Worm (Caenorhabditis elegans) whole organism, midembryonic: Measurements from ENCODE around the gene pitp-1.
A peak's percentile ranks its signal among the peaks of the same experiment; 100 is the strongest.

Experiments used
- T22C8.4 ChIP-seq: fragments of 200-800 bp; sonication (Bioruptor generic); IDR thresholded peaks from 2 replicates; pipeline ENCODE4 v1.3.6; 2022; ENCODE audit warnings: missing genetic modification characterization, missing compliant biosample characterization
- cog-1 ChIP-seq: sonication (generic microtip); optimal IDR thresholded peaks from 2 replicates; lab custom pipeline; 2016; ENCODE audit warnings: missing genetic modification characterization, missing compliant biosample characterization
- flt-1 ChIP-seq: fragments of 200-800 bp; sonication (Bioruptor generic); IDR thresholded peaks from 2 replicates; pipeline ENCODE4 v1.3.6; 2022; ENCODE audit warnings: missing genetic modification characterization, missing compliant biosample characterization
- klf-2 ChIP-seq: fragments of 200-800 bp; sonication (Bioruptor generic); conservative IDR thresholded peaks from 2 replicates; pipeline ENCODE4 v1.3.6; 2022; ENCODE audit warnings: missing genetic modification reagents, missing genetic modification characterization, missing compliant biosample characterization
- med-1 ChIP-seq: sonication (generic microtip); optimal IDR thresholded peaks from 2 replicates; lab custom pipeline; 2017; ENCODE audit warnings: missing genetic modification characterization, mild to moderate bottlenecking, missing compliant biosample characterization, antibody characterized with exemption, missing genetic modification reagents; ENCODE audit not compliant: insufficient read depth
- ref-1 ChIP-seq: fragments of 200-800 bp; sonication (Bioruptor generic); conservative IDR thresholded peaks from 2 replicates; pipeline ENCODE4 v1.3.6; 2022; ENCODE audit warnings: missing genetic modification reagents, missing genetic modification characterization, missing compliant biosample characterization
- tab-1 ChIP-seq: fragments of 200-800 bp; sonication (Bioruptor generic); IDR thresholded peaks from 2 replicates; pipeline ENCODE4 v1.3.6; 2022; ENCODE audit warnings: missing genetic modification characterization, missing compliant biosample characterization
- ztf-23 ChIP-seq: fragments of 200-800 bp; sonication (Bioruptor generic); IDR thresholded peaks from 2 replicates; pipeline ENCODE4 v1.3.6; 2022; ENCODE audit warnings: missing genetic modification reagents, missing genetic modification characterization, missing compliant biosample characterization
- ztf-29 ChIP-seq: fragments of 200-800 bp; sonication (Bioruptor generic); IDR thresholded peaks from 2 replicates; pipeline ENCODE4 v1.3.6; 2022; ENCODE audit warnings: missing genetic modification reagents, missing genetic modification characterization, missing compliant biosample characterization

The pitp-1 gene

DNA sequence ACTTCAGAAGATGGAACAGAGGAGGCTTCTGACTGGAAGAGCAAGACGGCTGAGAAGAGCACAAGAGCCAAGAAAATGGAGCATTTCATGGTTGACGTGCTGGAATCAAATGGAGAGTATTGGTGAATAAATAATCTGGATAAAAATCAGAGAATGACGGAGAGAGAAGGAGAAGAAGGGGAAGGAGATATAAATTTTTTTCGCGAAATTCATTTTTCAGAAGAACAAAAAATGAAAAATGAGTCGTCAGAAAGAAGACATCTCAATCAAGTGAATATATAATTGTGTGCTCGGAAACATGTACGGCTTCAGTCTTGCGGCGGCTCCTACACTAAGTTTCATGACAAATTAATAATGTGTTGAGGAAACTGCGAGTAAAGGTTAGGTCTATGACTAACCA, 20.2 kb upstream of the pitp-1 start, which contains the start of gene C54C6.5:
Gene C54C6.5 (minus strand): TSS at position 101 of the 400 bp plus-strand sequence.
- TF ChIP-seq ztf-29 (no peak), med-1 (GFP tag; lab: Kevin White, UChicago) (no peak), T22C8.4 (GFP tag; lab: Robert Waterston, UW) (no peak)

DNA sequence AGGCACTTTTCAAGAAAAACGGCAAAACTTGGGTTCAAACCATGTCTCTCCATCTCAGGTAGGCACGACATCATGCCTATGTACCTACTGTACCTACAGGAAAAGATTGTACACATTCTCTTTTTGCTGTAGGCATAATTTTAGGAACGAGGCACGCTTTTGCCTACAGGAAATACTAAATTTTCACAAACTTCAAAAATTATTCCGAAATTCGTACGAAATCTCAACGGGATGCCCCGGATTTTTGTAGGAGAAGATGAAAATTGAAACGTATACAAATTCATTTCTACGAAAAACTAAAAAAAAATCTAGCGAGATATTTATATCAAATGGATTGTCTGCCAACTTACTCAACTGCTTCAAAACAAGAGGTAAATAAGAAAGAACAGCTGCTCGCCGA, 18.4 kb upstream of the pitp-1 start, which contains the start of gene C54C6.11:
Gene C54C6.11 (plus strand): TSS at position 301 of the 400 bp plus-strand sequence.
- TF ChIP-seq med-1 (GFP tag; lab: Kevin White, UChicago) (no peak), ref-1 (GFP tag; lab: Robert Waterston, UW) (no peak), tab-1 (GFP tag; lab: Robert Waterston, UW) (no peak), flt-1 (GFP tag; lab: Robert Waterston, UW) (no peak), ztf-29 (no peak), T22C8.4 (GFP tag; lab: Robert Waterston, UW) (no peak), ztf-23 (GFP tag; lab: Robert Waterston, UW) (no peak), klf-2 (no peak), cog-1 (tag; lab: Kevin White, UChicago) (no peak)

DNA sequence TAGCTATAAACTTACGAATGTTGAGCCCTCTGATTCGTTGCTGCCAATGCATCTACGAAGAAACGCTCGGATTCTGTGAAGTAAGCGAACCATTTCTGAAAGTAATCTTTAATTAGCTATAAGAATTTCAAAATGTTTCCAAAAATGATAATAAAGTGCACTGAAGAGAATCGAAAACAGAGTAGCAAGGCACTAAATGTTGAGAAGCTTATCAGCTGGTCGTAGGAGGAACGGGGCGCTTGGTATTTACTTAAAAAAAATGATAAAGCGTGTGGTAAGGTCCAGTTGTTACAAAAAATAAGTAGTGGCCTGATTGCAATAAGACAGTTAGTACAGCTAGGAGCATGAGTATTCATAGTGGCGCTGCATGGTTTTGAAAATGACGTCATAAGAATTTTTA, 16.7 kb upstream of the pitp-1 start, which contains the start of gene C54C6.7:
Gene C54C6.7 (minus strand): TSS at position 101 of the 400 bp plus-strand sequence.
- TF ChIP-seq tab-1 (GFP tag; lab: Robert Waterston, UW) (no peak), T22C8.4 (GFP tag; lab: Robert Waterston, UW) (no peak), cog-1 (tag; lab: Kevin White, UChicago) (no peak), ref-1 (GFP tag; lab: Robert Waterston, UW) (no peak), klf-2 (no peak), ztf-29 (no peak), flt-1 (GFP tag; lab: Robert Waterston, UW) (no peak)

DNA sequence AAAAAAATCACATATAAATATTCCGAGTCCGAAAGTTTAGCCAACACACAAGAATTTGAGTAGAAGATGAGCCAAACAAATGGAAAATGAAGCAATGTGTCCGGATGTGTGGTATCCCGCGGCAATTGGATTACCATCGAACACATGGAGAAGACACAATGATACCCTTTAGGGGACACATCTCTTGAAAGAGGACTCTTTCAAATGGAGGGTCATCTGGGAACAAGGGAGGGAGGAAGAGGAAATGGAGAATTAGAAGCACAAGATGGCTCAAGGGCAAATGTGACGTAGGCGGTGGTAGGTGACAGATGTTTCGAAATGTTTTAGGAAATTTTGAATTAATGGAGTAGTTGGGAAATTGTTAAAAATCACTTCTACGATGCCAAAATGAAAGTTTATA, 13.5 kb upstream of the pitp-1 start:
- TF ChIP-seq tab-1 (GFP tag; lab: Robert Waterston, UW) (no peak), med-1 (GFP tag; lab: Kevin White, UChicago) (no peak), flt-1 (GFP tag; lab: Robert Waterston, UW) (peak; percentile 19; the same call in 1 of the 2 replicates), ztf-23 (GFP tag; lab: Robert Waterston, UW) (no peak), ztf-29 (no peak), cog-1 (tag; lab: Kevin White, UChicago) (peak; percentile 44), T22C8.4 (GFP tag; lab: Robert Waterston, UW) (no peak), ref-1 (GFP tag; lab: Robert Waterston, UW) (no peak), klf-2 (no peak)

DNA sequence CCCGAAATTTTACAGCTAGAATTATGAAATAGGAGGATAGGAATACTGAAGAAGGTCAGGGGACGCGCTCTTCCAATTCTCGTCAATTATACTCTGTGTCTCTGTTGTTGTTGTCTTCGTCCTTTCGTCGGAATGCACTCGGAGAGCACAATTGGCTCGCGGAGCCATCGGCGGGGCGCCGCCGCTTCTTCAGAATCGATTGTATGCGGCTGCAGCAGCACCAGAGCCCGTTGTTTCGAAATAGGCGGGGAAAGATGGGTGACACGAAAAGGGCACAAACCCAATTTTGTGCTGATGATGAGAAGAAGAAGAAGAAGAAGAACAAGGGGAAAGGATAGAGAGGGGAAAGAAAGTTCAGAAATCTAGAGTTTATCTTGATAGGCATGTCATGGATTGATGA, 12.5 kb upstream of the pitp-1 start:
- TF ChIP-seq ztf-23 (GFP tag; lab: Robert Waterston, UW) (no peak), cog-1 (tag; lab: Kevin White, UChicago) (no peak), med-1 (GFP tag; lab: Kevin White, UChicago) (no peak), tab-1 (GFP tag; lab: Robert Waterston, UW) (no peak), ztf-29 (no peak), T22C8.4 (GFP tag; lab: Robert Waterston, UW) (no peak), flt-1 (GFP tag; lab: Robert Waterston, UW) (no peak), ref-1 (GFP tag; lab: Robert Waterston, UW) (no peak), klf-2 (no peak)

DNA sequence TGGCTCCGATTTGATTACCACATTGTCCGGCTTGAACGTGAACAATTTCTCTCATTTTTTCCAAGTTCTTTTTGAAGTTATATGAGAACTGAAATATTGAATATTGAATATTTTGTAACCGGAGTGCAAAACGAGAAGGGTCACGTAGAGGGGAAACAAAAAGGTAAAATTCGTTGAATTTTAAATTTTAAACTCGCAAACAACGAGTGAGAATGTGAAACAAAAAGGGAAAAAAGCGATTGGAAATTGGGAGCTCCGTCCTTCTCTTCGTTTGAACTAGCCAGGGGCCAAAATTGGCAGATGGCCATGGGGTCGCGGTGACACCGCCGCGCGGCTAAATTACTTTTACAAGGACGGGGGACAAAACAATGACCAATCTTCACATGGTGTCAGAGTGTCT, 11.9 kb upstream of the pitp-1 start, which contains the start of gene ben-1:
Gene ben-1 (minus strand): TSS at position 101 of the 400 bp plus-strand sequence.
- TF ChIP-seq ztf-23 (GFP tag; lab: Robert Waterston, UW) (no peak), cog-1 (tag; lab: Kevin White, UChicago) (no peak), klf-2 (no peak), ref-1 (GFP tag; lab: Robert Waterston, UW) (no peak), ztf-29 (no peak), T22C8.4 (GFP tag; lab: Robert Waterston, UW) (no peak), med-1 (GFP tag; lab: Kevin White, UChicago) (no peak), tab-1 (GFP tag; lab: Robert Waterston, UW) (no peak), flt-1 (GFP tag; lab: Robert Waterston, UW) (no peak)

DNA sequence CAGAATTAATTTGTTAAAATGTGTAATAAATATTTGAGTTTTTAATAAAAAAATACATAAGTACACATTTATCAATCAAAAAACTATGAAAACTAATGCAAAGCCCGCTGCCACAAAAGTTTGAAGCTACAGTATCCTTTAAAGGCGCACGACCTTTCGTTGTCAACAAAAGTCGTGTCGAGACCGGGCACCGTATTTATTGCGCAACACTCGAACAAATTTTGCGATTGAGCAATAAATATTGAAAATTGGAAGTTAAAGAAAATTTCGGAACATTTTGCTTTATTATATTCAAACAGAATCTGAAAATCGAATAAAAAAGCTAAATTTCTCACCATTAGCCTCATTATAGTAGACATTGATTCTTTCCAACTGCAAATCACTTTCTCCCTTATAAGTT, 11.5 kb upstream of the pitp-1 start:
- TF ChIP-seq ztf-29 (no peak), cog-1 (tag; lab: Kevin White, UChicago) (no peak), T22C8.4 (GFP tag; lab: Robert Waterston, UW) (no peak), tab-1 (GFP tag; lab: Robert Waterston, UW) (no peak), ref-1 (GFP tag; lab: Robert Waterston, UW) (no peak), med-1 (GFP tag; lab: Kevin White, UChicago) (no peak), klf-2 (no peak), flt-1 (GFP tag; lab: Robert Waterston, UW) (no peak), ztf-23 (GFP tag; lab: Robert Waterston, UW) (no peak)

DNA sequence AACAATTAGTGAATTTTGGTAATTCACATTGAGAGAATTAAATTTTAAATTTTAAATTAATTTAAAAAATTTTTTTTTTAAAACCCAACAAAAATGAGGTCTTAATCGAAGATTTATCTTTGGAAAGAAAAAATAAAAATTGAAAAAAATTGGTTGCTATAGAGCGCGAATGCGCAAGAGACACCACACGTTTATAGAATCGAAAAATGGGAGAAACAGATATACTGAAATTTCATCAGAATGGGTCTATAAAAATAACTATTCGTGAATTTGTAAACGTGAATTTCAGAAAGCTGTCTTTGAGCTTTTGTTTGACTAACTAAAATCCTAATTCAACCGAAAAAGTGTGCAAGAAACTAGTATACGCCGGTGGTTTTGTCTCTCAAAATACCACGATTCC, 10.8 kb upstream of the pitp-1 start:
- TF ChIP-seq ztf-23 (GFP tag; lab: Robert Waterston, UW), result no peak
- 0 out of 2 replicates have a peak, but pooled peaks have one; percentile 24 for TF ChIP-seq ztf-29
- TF ChIP-seq med-1 (GFP tag; lab: Kevin White, UChicago), result no peak
- no peak for TF ChIP-seq T22C8.4 (GFP tag; lab: Robert Waterston, UW)
- TF ChIP-seq cog-1 (tag; lab: Kevin White, UChicago), result no peak

DNA sequence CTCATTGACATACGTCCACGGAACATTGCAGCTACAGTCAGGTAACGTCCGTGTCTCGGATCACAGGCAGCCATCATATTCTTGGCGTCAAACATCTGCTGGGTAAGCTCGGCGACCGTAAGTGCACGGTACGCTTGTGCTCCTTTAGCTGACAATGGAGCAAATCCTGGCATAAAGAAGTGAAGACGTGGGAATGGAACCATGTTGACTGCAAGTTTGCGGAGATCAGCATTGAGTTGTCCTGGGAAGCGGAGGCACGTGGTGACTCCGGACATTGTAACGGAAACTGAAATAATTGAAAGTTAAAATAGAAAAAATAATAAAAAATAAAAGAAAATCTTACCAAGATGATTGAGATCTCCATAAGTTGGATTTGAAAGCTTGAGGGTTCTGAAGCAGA, 9.9 kb upstream of the pitp-1 start:
- TF ChIP-seq med-1 (GFP tag; lab: Kevin White, UChicago) (no peak), klf-2 (no peak), flt-1 (GFP tag; lab: Robert Waterston, UW) (no peak), ref-1 (GFP tag; lab: Robert Waterston, UW) (no peak), T22C8.4 (GFP tag; lab: Robert Waterston, UW) (no peak), cog-1 (tag; lab: Kevin White, UChicago) (no peak), ztf-23 (GFP tag; lab: Robert Waterston, UW) (no peak), tab-1 (GFP tag; lab: Robert Waterston, UW) (no peak), ztf-29 (no peak)
